Fruit fly (Drosophila melanogaster) whole organism, embryonic: ENCODE results near the gene Son.

Experiments
- Antp ChIP-seq: fragments of 200-800 bp; sonication (Bioruptor generic); optimal IDR thresholded peaks from 3 replicates; lab custom pipeline; 2016; ENCODE audit warnings: missing biosample characterization, missing genetic modification characterization
- Atf-2 ChIP-seq: fragments of 200-800 bp; sonication (Bioruptor generic); optimal IDR thresholded peaks from 2 replicates; lab custom pipeline; 2016; ENCODE audit warnings: missing biosample characterization, missing genetic modification characterization
- CG10431 ChIP-seq: fragments of 200-800 bp; sonication (Bioruptor generic); optimal IDR thresholded peaks from 3 replicates; lab custom pipeline; 2018; ENCODE audit warnings: missing biosample characterization, mild to moderate bottlenecking, missing genetic modification characterization
- CG10654 ChIP-seq: fragments of 200-800 bp; sonication (Bioruptor generic); optimal IDR thresholded peaks from 2 replicates; lab custom pipeline; 2016; ENCODE audit warnings: missing biosample characterization, missing genetic modification characterization
- CG11695 ChIP-seq: fragments of 200-800 bp; sonication (Bioruptor generic); IDR thresholded peaks from 3 replicates; pipeline ENCODE4 v1.3.6; 2022; ENCODE audit warnings: missing biosample characterization, missing genetic modification characterization
- CG12071 ChIP-seq: fragments of 200-800 bp; sonication (Bioruptor generic); optimal IDR thresholded peaks from 3 replicates; lab custom pipeline; 2018; ENCODE audit warnings: missing biosample characterization, mild to moderate bottlenecking, missing genetic modification characterization
- CG12942 ChIP-seq: fragments of 200-800 bp; sonication (Bioruptor generic); optimal IDR thresholded peaks from 3 replicates; lab custom pipeline; 2016; ENCODE audit warnings: missing biosample characterization, missing genetic modification characterization
- CG17385 ChIP-seq: fragments of 200-800 bp; sonication (Bioruptor generic); optimal IDR thresholded peaks from 3 replicates; lab custom pipeline; 2018; ENCODE audit warnings: missing biosample characterization, mild to moderate bottlenecking, missing genetic modification characterization
- CG18011 ChIP-seq: fragments of 200-800 bp; sonication (Bioruptor generic); optimal IDR thresholded peaks from 2 replicates; lab custom pipeline; 2017; ENCODE audit warnings: missing biosample characterization, missing genetic modification characterization, mild to moderate bottlenecking, moderate library complexity, missing genotype
- CG18476 ChIP-seq: fragments of 200-800 bp; sonication (Bioruptor generic); optimal IDR thresholded peaks from 2 replicates; lab custom pipeline; 2016; ENCODE audit warnings: missing biosample characterization, mild to moderate bottlenecking, missing genetic modification characterization
- CG2129 ChIP-seq: fragments of 200-800 bp; sonication (Bioruptor generic); IDR thresholded peaks from 2 replicates; pipeline ENCODE4 v1.3.6; 2022; ENCODE audit warnings: missing biosample characterization, missing genetic modification characterization; ENCODE audit not compliant: partially characterized antibody
- CG2678 ChIP-seq: fragments of 200-800 bp; sonication (Bioruptor generic); optimal IDR thresholded peaks from 3 replicates; lab custom pipeline; 2019; ENCODE audit warnings: missing biosample characterization, mild to moderate bottlenecking, missing genetic modification characterization, moderate library complexity
- CG32772 ChIP-seq: fragments of 200-800 bp; sonication (Bioruptor generic); IDR thresholded peaks from 2 replicates; pipeline ENCODE4 v1.3.6; 2022; ENCODE audit warnings: missing biosample characterization, missing genetic modification characterization
- CG3995 ChIP-seq: fragments of 200-800 bp; sonication (Bioruptor generic); optimal IDR thresholded peaks from 3 replicates; lab custom pipeline; 2016; ENCODE audit warnings: missing biosample characterization, missing genetic modification characterization
- CG4820 ChIP-seq: fragments of 200-800 bp; sonication (Bioruptor generic); optimal IDR thresholded peaks from 3 replicates; lab custom pipeline; 2016; ENCODE audit warnings: missing biosample characterization, missing genetic modification characterization
- CG7745 ChIP-seq: fragments of 200-800 bp; sonication (Bioruptor generic); optimal IDR thresholded peaks from 2 replicates; lab custom pipeline; 2018; ENCODE audit warnings: missing biosample characterization, mild to moderate bottlenecking, missing genetic modification characterization, moderate library complexity
- CG7786 ChIP-seq: fragments of 200-800 bp; sonication (Bioruptor generic); optimal IDR thresholded peaks from 2 replicates; lab custom pipeline; 2016; ENCODE audit warnings: missing biosample characterization, missing genetic modification characterization
- CG7963 ChIP-seq: fragments of 200-800 bp; sonication (Bioruptor generic); IDR thresholded peaks from 3 replicates; pipeline ENCODE4 v1.3.6; 2022; ENCODE audit warnings: missing biosample characterization, missing genetic modification characterization; ENCODE audit not compliant: partially characterized antibody
- CG8359 ChIP-seq: fragments of 200-800 bp; sonication (Bioruptor generic); optimal IDR thresholded peaks from 2 replicates; lab custom pipeline; 2017; ENCODE audit warnings: missing biosample characterization, mild to moderate bottlenecking, missing genetic modification characterization, borderline replicate concordance
- CG9876 ChIP-seq: fragments of 200-800 bp; sonication (Bioruptor generic); optimal IDR thresholded peaks from 2 replicates; lab custom pipeline; 2016; ENCODE audit warnings: missing biosample characterization, missing genetic modification characterization
- Chrac-16 ChIP-seq: fragments of 200-800 bp; sonication (Bioruptor generic); optimal IDR thresholded peaks from 3 replicates; lab custom pipeline; 2016; ENCODE audit warnings: missing biosample characterization, missing genetic modification characterization
- CrebB ChIP-seq: fragments of 200-800 bp; sonication (Bioruptor generic); optimal IDR thresholded peaks from 3 replicates; lab custom pipeline; 2018; ENCODE audit warnings: missing biosample characterization, mild to moderate bottlenecking, missing genetic modification characterization
- D19A ChIP-seq: fragments of 200-800 bp; optimal IDR thresholded peaks from 3 replicates; lab custom pipeline; 2019; ENCODE audit warnings: missing biosample characterization, mild to moderate bottlenecking, missing genetic modification characterization, moderate library complexity
- H15 ChIP-seq: fragments of 200-800 bp; sonication (Bioruptor generic); IDR thresholded peaks from 3 replicates; pipeline ENCODE4 v1.3.6; 2022; ENCODE audit warnings: missing biosample characterization, missing genetic modification characterization
- HLH3B ChIP-seq: fragments of 200-800 bp; sonication (Bioruptor generic); IDR thresholded peaks from 2 replicates; pipeline ENCODE4 v1.3.6; 2022; ENCODE audit warnings: missing biosample characterization, missing genetic modification characterization
- HmgZ ChIP-seq: fragments of 200-800 bp; sonication (Bioruptor generic); optimal IDR thresholded peaks from 2 replicates; lab custom pipeline; 2018; ENCODE audit warnings: missing biosample characterization, mild to moderate bottlenecking, missing genetic modification characterization
- Hr3 ChIP-seq: fragments of 200-800 bp; sonication (Bioruptor generic); optimal IDR thresholded peaks from 3 replicates; lab custom pipeline; 2016; ENCODE audit warnings: missing biosample characterization, missing genetic modification characterization
- Med ChIP-seq: fragments of 200-800 bp; sonication (Bioruptor generic); peaks from one replicate; lab custom pipeline; 2016; ENCODE audit warnings: missing biosample characterization, missing genetic modification characterization, mild to moderate bottlenecking, inconsistent platforms, moderate library complexity
- Spps ChIP-seq: fragments of 200-800 bp; sonication (Bioruptor generic); optimal IDR thresholded peaks from 2 replicates; lab custom pipeline; 2018; ENCODE audit warnings: missing biosample characterization, mild to moderate bottlenecking, missing genetic modification characterization
- TFAM ChIP-seq: fragments of 200-800 bp; sonication (Bioruptor generic); optimal IDR thresholded peaks from 2 replicates; lab custom pipeline; 2017; ENCODE audit warnings: missing biosample characterization, missing genetic modification characterization, inconsistent platforms
- aop ChIP-seq: fragments of 200-800 bp; sonication (Bioruptor generic); IDR thresholded peaks from 2 replicates; pipeline ENCODE4 v1.3.6; 2022; ENCODE audit warnings: missing biosample characterization, missing genetic modification characterization
- ara ChIP-seq: fragments of 200-800 bp; sonication (Bioruptor generic); IDR thresholded peaks from 2 replicates; pipeline ENCODE4 v1.3.6; 2022; ENCODE audit warnings: missing biosample characterization, missing genetic modification characterization
- ato ChIP-seq: fragments of 200-800 bp; sonication (Bioruptor generic); IDR thresholded peaks from 2 replicates; pipeline ENCODE4 v1.3.6; 2022; ENCODE audit warnings: missing biosample characterization, missing genetic modification characterization; ENCODE audit not compliant: partially characterized antibody
- bcd ChIP-seq: fragments of 200-800 bp; sonication (Bioruptor generic); optimal IDR thresholded peaks from 2 replicates; lab custom pipeline; 2017; ENCODE audit warnings: missing biosample characterization, mild to moderate bottlenecking, missing genetic modification characterization
- ci ChIP-seq: fragments of 200-800 bp; sonication (Bioruptor generic); IDR thresholded peaks from 3 replicates; pipeline ENCODE4 v1.3.6; 2022; ENCODE audit warnings: missing biosample characterization, missing genetic modification characterization
- disco-r ChIP-seq: fragments of 200-800 bp; sonication (Bioruptor generic); optimal IDR thresholded peaks from 2 replicates; lab custom pipeline; 2016; ENCODE audit warnings: missing biosample characterization, missing genetic modification characterization
- dpn ChIP-seq, 2 experiments: fragments of 200-800 bp; sonication (Bioruptor generic); optimal IDR thresholded peaks; 3 replicates each; lab custom pipeline; 2016; ENCODE audit warnings: missing biosample characterization in 2 of 2, missing genetic modification characterization in 2 of 2
- dysf ChIP-seq: fragments of 200-800 bp; sonication (Bioruptor generic); IDR thresholded peaks from 3 replicates; pipeline ENCODE4 v1.3.6; 2022; ENCODE audit warnings: missing biosample characterization, missing genetic modification characterization
- gem ChIP-seq: fragments of 200-800 bp; sonication (Bioruptor generic); optimal IDR thresholded peaks from 2 replicates; lab custom pipeline; 2019; ENCODE audit warnings: missing biosample characterization, mild to moderate bottlenecking, missing genetic modification characterization, moderate library complexity
- otp ChIP-seq: fragments of 200-800 bp; sonication (Bioruptor generic); IDR thresholded peaks from 3 replicates; pipeline ENCODE4, ENCODE4 v1.3.6; 2022; ENCODE audit warnings: missing biosample characterization, missing genetic modification characterization
- ro ChIP-seq: fragments of 200-800 bp; sonication (Bioruptor generic); IDR thresholded peaks from 2 replicates; pipeline ENCODE4 v1.3.6; 2022; ENCODE audit warnings: missing biosample characterization, missing genetic modification characterization
- salm ChIP-seq: fragments of 200-800 bp; sonication (Bioruptor generic); optimal IDR thresholded peaks from 2 replicates; lab custom pipeline; 2018; ENCODE audit warnings: missing biosample characterization, mild to moderate bottlenecking, missing genetic modification characterization
- scrt ChIP-seq: fragments of 200-800 bp; sonication (Bioruptor generic); optimal IDR thresholded peaks from 2 replicates; lab custom pipeline; 2018; ENCODE audit warnings: missing biosample characterization, mild to moderate bottlenecking, missing genetic modification characterization, moderate library complexity
- sima ChIP-seq: fragments of 200-800 bp; sonication (Bioruptor generic); optimal IDR thresholded peaks from 2 replicates; lab custom pipeline; 2016; ENCODE audit warnings: missing biosample characterization, missing genetic modification characterization
- sisA ChIP-seq: fragments of 200-800 bp; sonication (Bioruptor generic); IDR thresholded peaks from 2 replicates; pipeline ENCODE4 v1.3.6; 2022; ENCODE audit warnings: missing biosample characterization, missing genetic modification characterization
- slou ChIP-seq: fragments of 200-800 bp; sonication (Bioruptor generic); optimal IDR thresholded peaks from 3 replicates; lab custom pipeline; 2016; ENCODE audit warnings: missing biosample characterization, missing genetic modification characterization
- slp2 ChIP-seq: fragments of 200-800 bp; sonication (Bioruptor generic); optimal IDR thresholded peaks from 2 replicates; lab custom pipeline; 2016; ENCODE audit warnings: missing biosample characterization, missing genetic modification characterization
- sr ChIP-seq: fragments of 200-800 bp; sonication (Bioruptor generic); IDR thresholded peaks from 3 replicates; pipeline ENCODE4 v1.3.6; 2022; ENCODE audit warnings: missing biosample characterization, missing genetic modification characterization
- tin ChIP-seq: fragments of 200-800 bp; sonication (Bioruptor generic); optimal IDR thresholded peaks from 3 replicates; lab custom pipeline; 2016; ENCODE audit warnings: missing biosample characterization, missing genetic modification characterization
- tio ChIP-seq: fragments of 200-800 bp; sonication (Bioruptor generic); optimal IDR thresholded peaks from 2 replicates; lab custom pipeline; 2017; ENCODE audit warnings: missing biosample characterization, missing genetic modification characterization, inconsistent platforms
- tna ChIP-seq: fragments of 200-800 bp; sonication (Bioruptor generic); IDR thresholded peaks from 2 replicates; pipeline ENCODE4 v1.3.6; 2022; ENCODE audit warnings: missing biosample characterization, missing genetic modification characterization; ENCODE audit not compliant: partially characterized antibody
- unpg ChIP-seq: fragments of 200-800 bp; sonication (Bioruptor generic); optimal IDR thresholded peaks from 3 replicates; lab custom pipeline; 2018; ENCODE audit warnings: missing biosample characterization, mild to moderate bottlenecking, missing genetic modification characterization, moderate library complexity

Gene Son

DNA sequence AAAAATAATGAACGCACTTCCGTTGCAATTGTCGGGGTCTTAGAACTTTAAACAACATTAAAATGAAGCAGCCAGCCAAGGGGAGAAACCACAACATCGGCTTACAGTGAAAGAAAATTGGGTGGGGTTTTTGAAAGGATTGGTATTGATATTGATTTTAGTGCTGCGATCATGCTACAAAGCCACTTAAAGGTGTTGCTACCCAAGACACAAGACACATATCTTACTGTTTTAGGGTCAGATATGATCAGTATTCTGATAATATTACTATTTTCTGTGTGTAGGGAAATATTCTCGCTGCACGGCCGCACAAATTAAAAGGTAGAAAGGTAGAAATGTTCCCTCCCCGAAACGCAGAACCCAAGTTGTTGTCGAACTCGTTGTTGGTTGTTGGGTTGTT is 27.2 kb downstream of the Son start (continued):
- TF ChIP-seq bcd (GFP tag; lab: Kevin White, UChicago) (no peak), CG7745 (tag; lab: Kevin White, UChicago) (no peak), sima (no peak), CG7786 (GFP tag; lab: Kevin White, UChicago) (no peak), slou (GFP tag; lab: Kevin White, UChicago) (no peak), CG8359 (peak; percentile 42), tio (GFP tag; lab: Kevin White, UChicago) (peak; percentile 43), disco-r (GFP tag; lab: Kevin White, UChicago) (no peak), HLH3B (no peak), H15 (GFP tag; lab: Robert Waterston, UW) (0 out of 3 replicates have a peak, but pooled peaks have one; percentile 36), Spps (tag; lab: Kevin White, UChicago) (peak; percentile 55), unpg (GFP tag; lab: Kevin White, UChicago) (peak; percentile 38), CrebB (tag; lab: Kevin White, UChicago) (no peak), CG12942 (no peak), CG2678 (peak; percentile 23), CG17385 (GFP tag; lab: Kevin White, UChicago) (no peak), tna (GFP tag; lab: Robert Waterston, UW) (no peak), Med (peak; percentile 75), sisA (no peak), gem (tag; lab: Kevin White, UChicago) (peak; percentile 58), otp (GFP tag; lab: Robert Waterston, UW) (peak; percentile 54; the same call in 1 of the 3 replicates), slp2 (GFP tag; lab: Kevin White, UChicago) (peak; percentile 12), salm (tag; lab: Kevin White, UChicago) (no peak), tin (peak; percentile 57), CG18011 (GFP tag; lab: Kevin White, UChicago) (no peak), scrt (GFP tag; lab: Kevin White, UChicago) (no peak), ara (GFP tag; lab: Robert Waterston, UW) (peak; percentile 73), TFAM (GFP tag; lab: Kevin White, UChicago) (no peak), CG7963 (no peak), CG11695 (GFP tag; lab: Robert Waterston, UW) (no peak), ro (GFP tag; lab: Robert Waterston, UW) (no peak), Antp (GFP tag; lab: Kevin White, UChicago) (peak; percentile 12), ci (GFP tag; lab: Robert Waterston, UW) (peak; percentile 52; the same call in 1 of the 3 replicates), CG3995 (GFP tag; lab: Kevin White, UChicago) (no peak), CG4820 (peak; percentile 42), CG12071 (GFP tag; lab: Kevin White, UChicago) (no peak), CG9876 (GFP tag; lab: Kevin White, UChicago) (no peak), ato (no peak), Hr3 (GFP tag; lab: Kevin White, UChicago) (peak; percentile 16), CG10654 (GFP tag; lab: Kevin White, UChicago) (no peak), Chrac-16 (GFP tag; lab: Kevin White, UChicago) (peak; percentile 36), CG10431 (GFP tag; lab: Kevin White, UChicago) (no peak), D19A (peak; percentile 50), CG32772 (GFP tag; lab: Robert Waterston, UW) (no peak), CG2129 (GFP tag; lab: Robert Waterston, UW) (no peak), dysf (GFP tag; lab: Robert Waterston, UW) (no peak), Atf-2 (GFP tag; lab: Kevin White, UChicago) (no peak), CG18476 (GFP tag; lab: Kevin White, UChicago) (peak; percentile 3), dpn (GFP tag; optimal IDR thresholded peaks at IDR 0.05; lab: Kevin White, UChicago) (peak; percentile 11 to 29), HmgZ (no peak), aop (GFP tag; lab: Robert Waterston, UW) (no peak), sr (GFP tag; lab: Robert Waterston, UW) (no peak)
